Worm (Caenorhabditis elegans) whole organism, late embryonic: ENCODE data around the gene oac-4.

ENCODE experiments used
- C08G9.2 ChIP-seq: sonication (generic microtip); optimal IDR thresholded peaks from 2 replicates; lab custom pipeline; 2016; ENCODE audit warnings: mild to moderate bottlenecking, missing genetic modification characterization, moderate library complexity, missing compliant biosample characterization
- ahr-1 ChIP-seq: sonication (generic microtip); optimal IDR thresholded peaks from 2 replicates; lab custom pipeline; 2016; ENCODE audit warnings: missing genetic modification characterization, missing compliant biosample characterization
- ama-1 ChIP-seq: fragments of 150-350 bp; optimal IDR thresholded peaks from 2 replicates; lab custom pipeline; 2014
- elt-2 ChIP-seq: sonication (generic microtip); optimal IDR thresholded peaks from 2 replicates; lab custom pipeline; 2016; ENCODE audit warnings: missing genetic modification reagents, missing genetic modification characterization, missing compliant biosample characterization
- sox-4 ChIP-seq: sonication (generic microtip); optimal IDR thresholded peaks from 2 replicates; lab custom pipeline; 2017; ENCODE audit warnings: mild to moderate bottlenecking, missing genetic modification characterization, inconsistent platforms, missing compliant biosample characterization

DNA sequence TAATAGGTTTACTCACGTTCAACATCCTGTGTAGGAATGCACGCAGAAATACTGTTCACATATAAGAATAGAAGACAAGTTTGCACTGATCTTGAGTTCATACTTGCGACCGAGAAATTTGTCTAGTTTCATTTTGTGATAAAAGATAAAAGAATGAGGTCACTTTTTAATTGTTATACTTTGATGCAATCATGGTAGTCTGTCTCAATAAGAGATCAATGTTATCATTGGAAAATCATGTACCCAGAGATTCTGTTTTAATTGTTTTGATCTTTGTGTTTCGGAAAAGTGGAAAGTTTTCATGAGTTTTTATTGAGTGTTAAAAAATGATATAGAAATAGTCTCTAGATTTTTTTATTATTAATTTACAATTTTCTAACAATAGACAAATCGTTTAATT lies 3.4 kb downstream of the oac-4 start, which contains the start of gene F54D10.9:
- TF ChIP-seq sox-4 (tag; lab: Kevin White, UChicago) = no peak
- TF ChIP-seq ahr-1 = no peak
- TF ChIP-seq elt-2 (tag; lab: Kevin White, UChicago) = no peak
- no peak for TF ChIP-seq C08G9.2 (tag; lab: Kevin White, UChicago)
- no peak for TF ChIP-seq ama-1 (lab: Kevin White, UChicago)
